Fruit fly (Drosophila melanogaster) whole organism, embryonic: ENCODE results near the gene CG11858.

ENCODE experiments used
- CG10543 ChIP-seq: fragments of 200-800 bp; sonication (Bioruptor generic); optimal IDR thresholded peaks from 3 replicates; lab custom pipeline; 2017; ENCODE audit warnings: missing biosample characterization, mild to moderate bottlenecking, missing genetic modification characterization, moderate library complexity
- CG10959 ChIP-seq: fragments of 200-800 bp; sonication (Bioruptor generic); IDR thresholded peaks from 2 replicates; pipeline ENCODE4 v1.3.6; 2022; ENCODE audit warnings: missing biosample characterization, missing genetic modification characterization
- CG12104 ChIP-seq: fragments of 200-800 bp; sonication (Bioruptor generic); optimal IDR thresholded peaks from 3 replicates; lab custom pipeline; 2016; ENCODE audit warnings: missing biosample characterization, missing genetic modification characterization
- CG12769 ChIP-seq: fragments of 200-800 bp; sonication (Bioruptor generic); optimal IDR thresholded peaks from 2 replicates; lab custom pipeline; 2019; ENCODE audit warnings: missing biosample characterization, mild to moderate bottlenecking, missing genetic modification characterization, moderate library complexity
- CG13894 ChIP-seq: fragments of 200-800 bp; sonication (Bioruptor generic); optimal IDR thresholded peaks from 3 replicates; lab custom pipeline; 2018; ENCODE audit warnings: missing biosample characterization, mild to moderate bottlenecking, missing genetic modification characterization, moderate library complexity
- CG15269 ChIP-seq: fragments of 200-800 bp; sonication (Bioruptor generic); optimal IDR thresholded peaks from 2 replicates; lab custom pipeline; 2018; ENCODE audit warnings: missing biosample characterization, mild to moderate bottlenecking, missing genetic modification characterization, moderate library complexity
- CG1647 ChIP-seq: fragments of 200-800 bp; sonication (Bioruptor generic); optimal IDR thresholded peaks from 3 replicates; lab custom pipeline; 2016; ENCODE audit warnings: missing biosample characterization, missing genetic modification characterization
- CG18599 ChIP-seq: fragments of 200-800 bp; sonication (Bioruptor generic); optimal IDR thresholded peaks from 3 replicates; lab custom pipeline; 2017; ENCODE audit warnings: missing biosample characterization, missing genetic modification characterization, mild to moderate bottlenecking, moderate library complexity, missing genetic modification reagents
- CG2116 ChIP-seq: fragments of 200-800 bp; sonication (Bioruptor generic); optimal IDR thresholded peaks from 3 replicates; lab custom pipeline; 2018; ENCODE audit warnings: missing biosample characterization, mild to moderate bottlenecking, missing genetic modification characterization
- CG31441 ChIP-seq: fragments of 200-800 bp; sonication (Bioruptor generic); IDR thresholded peaks from 2 replicates; pipeline ENCODE4 v1.3.6; 2022; ENCODE audit warnings: missing biosample characterization, missing genetic modification characterization
- CG34376 ChIP-seq: fragments of 200-800 bp; sonication (Bioruptor generic); optimal IDR thresholded peaks from 2 replicates; lab custom pipeline; 2018; ENCODE audit warnings: missing biosample characterization, mild to moderate bottlenecking, missing genetic modification characterization
- CG6175 ChIP-seq: fragments of 200-800 bp; sonication (Bioruptor generic); IDR thresholded peaks from 3 replicates; pipeline ENCODE4 v1.3.6; 2022; ENCODE audit warnings: missing biosample characterization, missing genetic modification characterization
- CG8290 ChIP-seq, 3 experiments: fragments of 200-800 bp; sonication (Bioruptor generic); optimal IDR thresholded peaks; 2 replicates each; lab custom pipeline; 2016 to 2019; ENCODE audit warnings: missing biosample characterization in 3 of 3, missing genetic modification characterization in 3 of 3, mild to moderate bottlenecking in 2 of 3, moderate library complexity in 1 of 3
- CG8388 ChIP-seq: fragments of 200-800 bp; sonication (Bioruptor generic); optimal IDR thresholded peaks from 2 replicates; lab custom pipeline; 2019; ENCODE audit warnings: missing biosample characterization, mild to moderate bottlenecking, missing genetic modification characterization, moderate library complexity
- Camta ChIP-seq: fragments of 200-800 bp; sonication (Bioruptor generic); optimal IDR thresholded peaks from 2 replicates; lab custom pipeline; 2016; ENCODE audit warnings: missing biosample characterization, missing genetic modification characterization
- Dbx ChIP-seq: fragments of 200-800 bp; sonication (Bioruptor generic); IDR thresholded peaks from 3 replicates; pipeline ENCODE4 v1.3.6; 2022; ENCODE audit warnings: missing biosample characterization, missing genetic modification characterization
- Ets65A ChIP-seq: fragments of 200-800 bp; sonication (Bioruptor generic); peaks from one replicate; lab custom pipeline; 2016; ENCODE audit warnings: missing biosample characterization, missing genetic modification characterization
- HLH54F ChIP-seq: fragments of 200-800 bp; sonication (Bioruptor generic); optimal IDR thresholded peaks from 3 replicates; lab custom pipeline; 2016; ENCODE audit warnings: missing biosample characterization, missing genetic modification characterization
- Hmr ChIP-seq: fragments of 200-800 bp; sonication (Bioruptor generic); optimal IDR thresholded peaks from 3 replicates; lab custom pipeline; 2017; ENCODE audit warnings: mild to moderate bottlenecking, missing biosample characterization, missing genetic modification reagents, missing genetic modification characterization
- Hr39 ChIP-seq: fragments of >200 bp; optimal IDR thresholded peaks from 2 replicates; lab custom pipeline; 2017
- Jarid2 ChIP-seq: fragments of 200-800 bp; sonication (Bioruptor generic); optimal IDR thresholded peaks from 3 replicates; lab custom pipeline; 2017; ENCODE audit warnings: mild to moderate bottlenecking, missing biosample characterization, missing genetic modification reagents, missing genetic modification characterization
- Sry-β ChIP-seq: fragments of 200-800 bp; sonication (Bioruptor generic); optimal IDR thresholded peaks from 2 replicates; lab custom pipeline; 2018; ENCODE audit warnings: missing biosample characterization, mild to moderate bottlenecking, missing genetic modification characterization, moderate library complexity
- Trl ChIP-seq, 3 experiments: fragments of >200 bp in 2 of 3; fragments of 200-800 bp in 1 of 3; sonication (Bioruptor generic) in 1 of 3; optimal IDR thresholded peaks; 2 replicates in 1 of 3; 3 replicates in 2 of 3; lab custom pipeline; 2016 to 2017; ENCODE audit warnings: missing biosample characterization in 1 of 3, missing genetic modification characterization in 1 of 3
- amos ChIP-seq: fragments of 200-800 bp; sonication (Bioruptor generic); IDR thresholded peaks from 2 replicates; pipeline ENCODE4 v1.3.6; 2022; ENCODE audit warnings: missing biosample characterization, missing genetic modification characterization; ENCODE audit not compliant: partially characterized antibody
- ase ChIP-seq: fragments of 200-800 bp; sonication (Bioruptor generic); IDR thresholded peaks from 3 replicates; pipeline ENCODE4 v1.3.6; 2022; ENCODE audit warnings: missing biosample characterization, missing genetic modification characterization
- bowl ChIP-seq: fragments of 200-800 bp; sonication (Bioruptor generic); IDR thresholded peaks from 2 replicates; pipeline ENCODE4 v1.3.6; 2022; ENCODE audit warnings: missing biosample characterization, missing genetic modification characterization
- cato ChIP-seq: fragments of 200-800 bp; sonication (Bioruptor generic); optimal IDR thresholded peaks from 2 replicates; lab custom pipeline; 2016; ENCODE audit warnings: missing biosample characterization, missing genetic modification characterization, borderline replicate concordance
- chinmo ChIP-seq: fragments of 200-800 bp; sonication (Bioruptor generic); IDR thresholded peaks from 4 replicates; pipeline ENCODE4 v1.3.6; 2022; ENCODE audit warnings: missing biosample characterization, missing genetic modification characterization; ENCODE audit not compliant: partially characterized antibody
- ci ChIP-seq: fragments of 200-800 bp; sonication (Bioruptor generic); IDR thresholded peaks from 3 replicates; pipeline ENCODE4 v1.3.6; 2022; ENCODE audit warnings: missing biosample characterization, missing genetic modification characterization
- dmrt99B ChIP-seq: fragments of 200-800 bp; sonication (Bioruptor generic); optimal IDR thresholded peaks from 2 replicates; lab custom pipeline; 2018; ENCODE audit warnings: missing biosample characterization, mild to moderate bottlenecking, missing genetic modification characterization, moderate library complexity
- exex ChIP-seq: fragments of 200-800 bp; sonication (Bioruptor generic); optimal IDR thresholded peaks from 4 replicates; lab custom pipeline; 2018; ENCODE audit warnings: missing biosample characterization, mild to moderate bottlenecking, missing genetic modification characterization, moderate library complexity
- gfzf ChIP-seq: fragments of 200-800 bp; sonication (Bioruptor generic); optimal IDR thresholded peaks from 2 replicates; lab custom pipeline; 2016; ENCODE audit warnings: missing biosample characterization, mild to moderate bottlenecking, missing genetic modification characterization, moderate library complexity
- hkb ChIP-seq, 2 experiments: fragments of 200-800 bp in 1 of 2; fragments of >200 bp in 1 of 2; sonication (Bioruptor generic) in 1 of 2; IDR thresholded peaks in 1 of 2; optimal IDR thresholded peaks in 1 of 2; 2 replicates each; pipeline versions ENCODE4 v1.3.6 to Lab custom; 2017 to 2022; ENCODE audit warnings: missing biosample characterization in 1 of 2, missing genetic modification characterization in 1 of 2
- lbe ChIP-seq: fragments of 200-800 bp; sonication (Bioruptor generic); optimal IDR thresholded peaks from 2 replicates; lab custom pipeline; 2016; ENCODE audit warnings: missing biosample characterization, mild to moderate bottlenecking, missing genetic modification characterization
- onecut ChIP-seq: fragments of 200-800 bp; sonication (Bioruptor generic); IDR thresholded peaks from 2 replicates; pipeline ENCODE4 v1.3.6; 2022; ENCODE audit warnings: missing biosample characterization, missing genetic modification characterization
- ranshi ChIP-seq: fragments of 200-800 bp; sonication (Bioruptor generic); IDR thresholded peaks from 2 replicates; pipeline ENCODE4 v1.3.6; 2022; ENCODE audit warnings: missing biosample characterization, missing genetic modification characterization
- sug ChIP-seq: fragments of 200-800 bp; optimal IDR thresholded peaks from 2 replicates; lab custom pipeline; 2019; ENCODE audit warnings: missing biosample characterization, mild to moderate bottlenecking, missing genetic modification characterization, moderate library complexity
- yki ChIP-seq: fragments of >200 bp; optimal IDR thresholded peaks from 3 replicates; lab custom pipeline; 2018
- zen2 ChIP-seq: fragments of 200-800 bp; sonication (Bioruptor generic); IDR thresholded peaks from 3 replicates; pipeline ENCODE4 v1.3.6; 2022; ENCODE audit warnings: missing biosample characterization, missing genetic modification characterization; ENCODE audit not compliant: partially characterized antibody

The CG11858 gene

DNA sequence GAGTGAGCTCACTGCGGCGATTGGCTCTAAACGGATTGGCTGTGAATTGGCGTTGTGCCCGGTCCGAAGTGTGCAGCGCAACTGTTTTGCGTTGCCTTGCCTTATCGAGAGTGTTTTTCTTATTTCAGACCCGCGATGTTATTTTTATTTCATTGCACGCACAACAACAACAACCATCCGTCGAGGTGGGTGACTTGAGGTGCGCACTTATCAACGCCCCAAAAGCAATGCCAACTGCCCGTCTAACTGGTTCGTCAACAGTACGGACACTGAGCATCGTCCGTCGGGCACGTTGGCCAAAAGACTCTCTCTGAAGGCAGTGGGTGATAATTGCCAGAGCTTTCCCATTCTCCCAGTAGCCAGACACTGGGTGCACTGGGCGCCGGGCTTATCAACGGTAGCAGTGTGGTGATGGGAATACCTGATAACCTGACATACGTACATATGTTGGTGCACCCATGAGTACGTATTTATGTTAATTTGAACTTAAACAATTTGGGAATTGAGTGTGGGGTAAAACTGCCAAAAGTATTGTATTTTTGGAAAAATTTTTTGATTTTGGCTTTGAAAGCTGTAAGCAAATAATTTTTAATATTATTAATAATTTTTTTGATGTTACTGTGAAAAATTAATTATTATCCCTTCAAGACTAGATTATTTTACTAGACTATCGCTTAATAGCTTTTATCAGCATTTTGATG is 32.9 kb downstream of the CG11858 start, which contains the start of gene CG31102 (continued):
- TF ChIP-seq CG10959 (GFP tag; lab: Robert Waterston, UW) (no peak), CG18599 (GFP tag; lab: Kevin White, UChicago) (peak; percentile 13), Hr39 (no peak), amos (GFP tag; lab: Robert Waterston, UW) (no peak), yki (lab: Kevin White, UChicago) (no peak), CG10543 (GFP tag; lab: Kevin White, UChicago) (peak; percentile 32), ase (GFP tag; lab: Robert Waterston, UW) (no peak), bowl (GFP tag; lab: Robert Waterston, UW) (no peak), CG31441 (GFP tag; lab: Robert Waterston, UW) (0 out of 2 replicates have a peak, but pooled peaks have one; percentile 36), Jarid2 (GFP tag; lab: Kevin White, UChicago) (peak; percentile 16), Camta (no peak), CG34376 (GFP tag; lab: Kevin White, UChicago) (peak; percentile 11), zen2 (GFP tag; lab: Robert Waterston, UW) (0 out of 3 replicates have a peak, but pooled peaks have one; percentile 39), gfzf (no peak), ci (0 out of 3 replicates have a peak, but pooled peaks have one; percentile 39), Ets65A (GFP tag; lab: Kevin White, UChicago) (peak; percentile 58), CG12104 (GFP tag; lab: Kevin White, UChicago) (no peak), onecut (GFP tag; lab: Robert Waterston, UW) (no peak), lbe (GFP tag; lab: Kevin White, UChicago) (peak; percentile 24), exex (tag; lab: Kevin White, UChicago) (peak; percentile 78), CG8388 (GFP tag; lab: Kevin White, UChicago) (no peak), dmrt99B (tag; lab: Kevin White, UChicago) (peak; percentile 1), chinmo (GFP tag; lab: Robert Waterston, UW) (peak; percentile 85; the same call in 3 of the 4 replicates), Sry-β (GFP tag; lab: Kevin White, UChicago) (no peak)

DNA sequence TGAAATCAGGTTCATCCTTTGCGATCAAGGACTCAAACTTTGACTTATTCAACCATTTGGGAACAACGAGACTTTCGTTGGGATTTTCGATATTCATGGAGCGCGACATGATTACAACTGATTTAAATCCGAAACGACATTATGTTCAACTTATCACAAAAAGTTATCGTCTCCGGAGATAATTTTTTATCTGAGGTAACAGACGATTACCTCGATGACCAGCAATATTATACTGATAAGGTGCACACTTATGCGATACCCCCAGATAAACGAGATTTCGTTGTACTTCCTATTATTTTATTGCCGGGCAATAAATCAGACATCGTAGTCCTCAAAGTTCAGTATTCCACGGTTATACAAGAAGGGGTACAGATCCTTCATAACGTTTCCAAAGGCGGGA is 35.1 kb downstream of the CG11858 start, which contains the start of gene CG31097:
Gene CG31097 (minus strand): TSS at position 101 of the 400 bp plus-strand sequence.
- TF ChIP-seq exex (tag; lab: Kevin White, UChicago) (peak; percentile 4), cato (GFP tag; lab: Kevin White, UChicago) (no peak)

DNA sequence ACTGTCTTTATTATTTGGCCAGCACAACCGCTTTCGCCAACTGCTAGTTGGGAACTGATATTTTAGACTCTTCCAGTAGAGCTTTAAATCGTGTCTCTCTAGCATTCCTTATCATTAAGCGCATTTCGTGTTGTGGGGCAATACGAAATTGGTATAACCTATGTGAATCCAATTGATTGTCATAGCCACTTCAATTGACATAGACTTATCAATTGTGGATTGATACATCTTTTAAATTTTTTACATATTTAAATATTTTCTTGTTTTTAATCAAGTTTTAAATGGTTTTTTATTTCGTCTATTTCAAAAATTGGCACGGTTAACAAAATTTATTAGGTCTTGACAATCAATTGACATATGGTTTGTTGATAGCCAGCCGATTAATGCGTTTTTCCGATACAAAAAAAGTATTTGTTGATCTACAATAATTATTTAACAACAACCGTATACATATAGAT is 37.0 kb downstream of the CG11858 start, which contains the start of gene CG31288:
Gene CG31288 (minus strand): TSS at position 51 of the 458 bp plus-strand sequence.
- TF ChIP-seq ranshi (GFP tag; lab: Robert Waterston, UW) (no peak), HLH54F (GFP tag; lab: Kevin White, UChicago) (no peak), exex (tag; lab: Kevin White, UChicago) (peak; percentile 46), CG1647 (GFP tag; lab: Kevin White, UChicago) (no peak)

DNA sequence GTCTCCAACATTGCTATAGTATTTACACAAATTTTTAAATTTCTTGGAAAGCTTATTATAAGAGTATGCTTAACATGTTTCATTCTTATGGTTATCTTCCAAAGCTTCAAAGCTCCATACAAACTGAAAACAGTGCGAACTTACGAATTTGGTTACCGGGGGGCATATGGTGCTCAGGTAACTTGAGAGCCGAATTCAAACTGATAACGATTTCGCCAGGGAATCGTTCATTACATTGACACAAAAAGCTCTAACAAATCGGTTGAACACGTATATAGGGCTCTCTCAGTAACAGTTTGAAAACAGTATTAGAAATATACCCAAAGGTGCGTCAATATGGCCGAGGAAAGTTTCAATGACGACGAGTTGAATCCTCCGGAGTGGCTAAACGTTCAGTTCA is 38.0 kb downstream of the CG11858 start, which contains the start of gene CG13659:
Gene CG13659 (plus strand): TSS at position 317 of the 400 bp plus-strand sequence.
- TF ChIP-seq CG12769 (tag; lab: Kevin White, UChicago): peak; percentile 61
- TF ChIP-seq Hmr: no peak
- TF ChIP-seq chinmo (GFP tag; lab: Robert Waterston, UW): peak; percentile 57; the same call in 1 of the 4 replicates
- TF ChIP-seq CG6175 (GFP tag; lab: Robert Waterston, UW): no peak
- peak; percentile 41 for TF ChIP-seq CG15269 (tag; lab: Kevin White, UChicago)
- TF ChIP-seq CG2116 (GFP tag; lab: Kevin White, UChicago): no peak
- no peak for TF ChIP-seq CG8290 (GFP tag; optimal IDR thresholded peaks at IDR 0.05; lab: Kevin White, UChicago)
- peak in 1 of 2 experiments; percentile 4 for TF ChIP-seq CG8290 (tag; optimal IDR thresholded peaks at IDR 0.05; lab: Kevin White, UChicago)
- peak; percentile 30 for TF ChIP-seq CG13894 (tag; lab: Kevin White, UChicago)
- TF ChIP-seq hkb (optimal IDR thresholded peaks at IDR 0.05; lab: Kevin White, UChicago): no peak
- peak; percentile 10; the same call in 1 of the 2 replicates for TF ChIP-seq hkb (GFP tag; IDR thresholded peaks at IDR 0.05; lab: Robert Waterston, UW)
- TF ChIP-seq Dbx (GFP tag; lab: Robert Waterston, UW): 0 out of 3 replicates have a peak, but pooled peaks have one; percentile 28
- TF ChIP-seq sug: peak; percentile 97
- TF ChIP-seq Trl (optimal IDR thresholded peaks at IDR 0.05; lab: Kevin White, UChicago): peak in 1 of 2 experiments; percentile 19
- TF ChIP-seq Trl (GFP tag; optimal IDR thresholded peaks at IDR 0.05; lab: Kevin White, UChicago): no peak
- TF ChIP-seq exex (tag; lab: Kevin White, UChicago): peak; percentile 23
